Fruit fly (Drosophila melanogaster): Measurements from ENCODE around the gene Traf6.

Traf6 gene

dm6 chrX:8177030-8177349 lies 19.8 kb upstream of the Traf6 start, which contains the start of gene slpr (continued):
- peak; percentile 20 for TF ChIP-seq phol (tag; optimal IDR thresholded peaks at IDR 0.05)
- TF ChIP-seq CG9817 (tag; optimal IDR thresholded peaks at IDR 0.05), result no peak
- TF ChIP-seq dm (GFP tag; optimal IDR thresholded peaks at IDR 0.05), result no peak
- TF ChIP-seq esg (GFP tag; conservative IDR thresholded peaks at IDR 0.05), result no peak
- TF ChIP-seq CG1792 (GFP tag; optimal IDR thresholded peaks at IDR 0.05), result no peak
- no peak for TF ChIP-seq CG15011 (GFP tag; optimal IDR thresholded peaks at IDR 0.05)
- TF ChIP-seq CG12769 (tag; optimal IDR thresholded peaks at IDR 0.05), result no peak
- TF ChIP-seq pzg (GFP tag; optimal IDR thresholded peaks at IDR 0.05), result peak; percentile 69
- no peak for TF ChIP-seq CG10366 (GFP tag; IDR thresholded peaks at IDR 0.05)
- no peak for TF ChIP-seq wdn (GFP tag; IDR thresholded peaks at IDR 0.05)
- TF ChIP-seq CG14710 (tag; optimal IDR thresholded peaks at IDR 0.05), result peak; percentile 44
- no peak for TF ChIP-seq CG6689 (GFP tag; IDR thresholded peaks at IDR 0.05)
- TF ChIP-seq Dref (GFP tag; IDR thresholded peaks at IDR 0.05), result peak; percentile 53
- TF ChIP-seq CG9876 (GFP tag; optimal IDR thresholded peaks at IDR 0.05), result no peak
- TF ChIP-seq CG1647 (GFP tag; optimal IDR thresholded peaks at IDR 0.05), result no peak
- TF ChIP-seq sd (tag; optimal IDR thresholded peaks at IDR 0.05), result no peak
- no peak for TF ChIP-seq CG8944 (GFP tag; optimal IDR thresholded peaks at IDR 0.05)
- peak; percentile 60 for TF ChIP-seq Dp (GFP tag; optimal IDR thresholded peaks at IDR 0.05)
- TF ChIP-seq schlank (tag; optimal IDR thresholded peaks at IDR 0.05), result no peak
- no peak for TF ChIP-seq NK7.1 (GFP tag; optimal IDR thresholded peaks at IDR 0.05)
- TF ChIP-seq slbo (GFP tag; IDR thresholded peaks at IDR 0.05), result no peak
- TF ChIP-seq gem (tag; optimal IDR thresholded peaks at IDR 0.05), result no peak
- no peak for TF ChIP-seq ATbp (GFP tag; optimal IDR thresholded peaks at IDR 0.05)
- TF ChIP-seq sr (GFP tag; IDR thresholded peaks at IDR 0.05), result no peak
- no peak for TF ChIP-seq Meics (GFP tag; optimal IDR thresholded peaks at IDR 0.05)
- TF ChIP-seq tll (GFP tag; optimal IDR thresholded peaks at IDR 0.05), result no peak
- peak; percentile 11 for TF ChIP-seq Sry-δ (GFP tag; optimal IDR thresholded peaks at IDR 0.05)
- TF ChIP-seq ranshi (GFP tag; IDR thresholded peaks at IDR 0.05), result no peak
- TF ChIP-seq peb (GFP tag; IDR thresholded peaks at IDR 0.05), result no peak
- TF ChIP-seq CG15514 (GFP tag; optimal IDR thresholded peaks at IDR 0.05), result peak; percentile 99
- no peak for TF ChIP-seq ac (GFP tag; optimal IDR thresholded peaks at IDR 0.05)
- TF ChIP-seq Ets97D (GFP tag; optimal IDR thresholded peaks at IDR 0.05), result peak; percentile 50
- no peak for TF ChIP-seq Dad (GFP tag; optimal IDR thresholded peaks at IDR 0.05)
- no peak for TF ChIP-seq so (GFP tag; IDR thresholded peaks at IDR 0.05)
- no peak for TF ChIP-seq fu2 (GFP tag; optimal IDR thresholded peaks at IDR 0.05)
- peak; percentile 3 for TF ChIP-seq CG33213 (GFP tag; optimal IDR thresholded peaks at IDR 0.05)
- peak; percentile 11; the same call in 1 of the 2 replicates for TF ChIP-seq CG13287 (GFP tag; IDR thresholded peaks at IDR 0.05; ENCODE audit: partially characterized antibody)
- TF ChIP-seq CG10267 (tag; optimal IDR thresholded peaks at IDR 0.05), result peak; percentile 92
- no peak for TF ChIP-seq CG17361 (GFP tag; IDR thresholded peaks at IDR 0.05)
- no peak for TF ChIP-seq CTCF (GFP tag; optimal IDR thresholded peaks at IDR 0.05)
- TF ChIP-seq Optix (GFP tag; IDR thresholded peaks at IDR 0.05), result no peak
- peak; percentile 35 for TF ChIP-seq BEAF-32 (GFP tag; optimal IDR thresholded peaks at IDR 0.05)
- peak; percentile 66 for TF ChIP-seq CG9797 (GFP tag; optimal IDR thresholded peaks at IDR 0.05)
- TF ChIP-seq CG4617 (GFP tag; optimal IDR thresholded peaks at IDR 0.05; ENCODE audit: borderline replicate concordance), result no peak
- no peak for TF ChIP-seq Dbx (GFP tag; IDR thresholded peaks at IDR 0.05)
- no peak for TF ChIP-seq NfI (GFP tag; optimal IDR thresholded peaks at IDR 0.05)
- no peak for TF ChIP-seq Dek (tag; optimal IDR thresholded peaks at IDR 0.05)
- peak; percentile 83 for TF ChIP-seq gfzf (GFP tag; optimal IDR thresholded peaks at IDR 0.05)
- no peak for TF ChIP-seq Fer1 (GFP tag; optimal IDR thresholded peaks at IDR 0.05)
- no peak for TF ChIP-seq Jarid2 (GFP tag; optimal IDR thresholded peaks at IDR 0.05)
- peak; percentile 27 for TF ChIP-seq trem (tag; optimal IDR thresholded peaks at IDR 0.05)
- no peak for TF ChIP-seq CG34422 (GFP tag; IDR thresholded peaks at IDR 0.05)

All from whole organism, embryonic.